Worm (Caenorhabditis elegans): ENCODE results near the gene gpch-1.

DNA sequence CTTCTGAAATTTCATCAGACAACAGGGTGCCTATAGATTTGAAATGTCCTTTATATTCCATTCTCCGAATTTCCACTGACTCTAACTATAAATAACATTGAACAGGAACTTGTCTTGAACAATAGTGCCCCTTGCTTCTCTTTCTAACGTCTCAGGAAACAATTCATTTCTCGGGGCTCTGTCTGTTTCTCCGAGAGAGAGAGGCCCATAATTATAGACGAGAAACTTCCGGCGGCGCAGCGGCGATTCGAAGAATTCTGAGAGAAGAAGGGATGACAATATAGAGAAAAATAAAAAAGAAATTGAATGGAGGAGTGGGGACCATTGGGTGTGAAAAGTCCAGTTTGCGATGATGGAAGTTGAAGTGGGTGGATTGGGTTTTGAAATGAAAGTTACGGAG, 51.9 kb downstream of the gpch-1 start:
- TF ChIP-seq pax-1 (tag; optimal IDR thresholded peaks at IDR 0.05) (no peak), ttx-3 (tag; optimal IDR thresholded peaks at IDR 0.05) (no peak), ztf-16 (tag; optimal IDR thresholded peaks at IDR 0.05) (no peak), dmd-4 (tag; optimal IDR thresholded peaks at IDR 0.05; ENCODE audit: borderline replicate concordance) (no peak), pha-4 (tag; optimal IDR thresholded peaks at IDR 0.05) (no peak), F13H6.1 (tag; optimal IDR thresholded peaks at IDR 0.05) (no peak), ceh-24 (tag; optimal IDR thresholded peaks at IDR 0.05) (no peak), tbx-7 (tag; optimal IDR thresholded peaks at IDR 0.05) (no peak), ceh-2 (tag; optimal IDR thresholded peaks at IDR 0.05) (no peak), pag-3 (tag; optimal IDR thresholded peaks at IDR 0.05; ENCODE audit: borderline replicate concordance) (no peak), ceh-48 (tag; optimal IDR thresholded peaks at IDR 0.05) (no peak), ama-1 (optimal IDR thresholded peaks at IDR 0.05) (no peak)

All from whole organism, late embryonic.